Worm (Caenorhabditis elegans) whole organism, young adult: ENCODE data around the gene rfc-3.

ENCODE experiments used
- B0035.1 ChIP-seq: sonication (generic microtip); optimal IDR thresholded peaks from 2 replicates; lab custom pipeline; 2016; ENCODE audit warnings: missing genetic modification characterization, mild to moderate bottlenecking, missing compliant biosample characterization, missing genotype, missing genetic modification reagents
- F22D6.2 ChIP-seq: sonication (generic microtip); optimal IDR thresholded peaks from 2 replicates; lab custom pipeline; 2016; ENCODE audit warnings: mild to moderate bottlenecking, missing genetic modification characterization, missing compliant biosample characterization
- Y53F4B.3 ChIP-seq: fragments of 200-800 bp; sonication (Bioruptor generic); IDR thresholded peaks from 2 replicates; pipeline ENCODE4 v1.3.6; 2022; ENCODE audit warnings: missing genetic modification reagents, missing genetic modification characterization, missing compliant biosample characterization
- Y53G8AR.9 ChIP-seq: fragments of 200-800 bp; sonication (Bioruptor generic); conservative IDR thresholded peaks from 2 replicates; pipeline ENCODE4 v1.3.6; 2022; ENCODE audit warnings: missing genetic modification reagents, missing genetic modification characterization, missing compliant biosample characterization
- aptf-2 ChIP-seq: fragments of 200-800 bp; sonication (Bioruptor generic); conservative IDR thresholded peaks from 2 replicates; pipeline ENCODE4 v1.3.6; 2022; ENCODE audit warnings: missing genetic modification reagents, missing genetic modification characterization, missing compliant biosample characterization
- bed-2 ChIP-seq: fragments of 200-800 bp; sonication (Bioruptor generic); IDR thresholded peaks from 2 replicates; pipeline ENCODE4 v1.3.6; 2022; ENCODE audit warnings: missing genetic modification reagents, missing genetic modification characterization, missing compliant biosample characterization
- ceh-100 ChIP-seq: fragments of 200-800 bp; sonication (Bioruptor generic); IDR thresholded peaks from 2 replicates; pipeline ENCODE4 v1.3.6; 2022; ENCODE audit warnings: missing genetic modification reagents, missing genetic modification characterization, missing compliant biosample characterization
- egl-44 ChIP-seq: fragments of 200-800 bp; sonication (Bioruptor generic); IDR thresholded peaks from 2 replicates; pipeline ENCODE4 v1.3.6; 2022; ENCODE audit warnings: missing genetic modification reagents, missing genetic modification characterization, missing compliant biosample characterization
- nhr-80 ChIP-seq: sonication (generic microtip); optimal IDR thresholded peaks from 2 replicates; lab custom pipeline; 2016; ENCODE audit warnings: missing genetic modification characterization, missing compliant biosample characterization
- nhr-90 ChIP-seq: sonication (generic microtip); optimal IDR thresholded peaks from 2 replicates; lab custom pipeline; 2016; ENCODE audit warnings: missing genotype, mild to moderate bottlenecking, missing genetic modification characterization, missing compliant biosample characterization
- pha-4 ChIP-seq: fragments of 150-350 bp; sonication (generic microtip); optimal IDR thresholded peaks from 2 replicates; lab custom pipeline; 2014; ENCODE audit warnings: missing biosample characterization, missing genetic modification reagents, missing genetic modification characterization
- snpc-4 ChIP-seq, 5 experiments: fragments of 150-350 bp in 1 of 5; sonication (generic microtip) in 4 of 5; optimal IDR thresholded peaks; 2 replicates each; lab custom pipeline; 2014 to 2018; ENCODE audit warnings: missing genetic modification characterization in 5 of 5, missing biosample characterization in 3 of 5, antibody characterized with exemption in 2 of 5, mild to moderate bottlenecking in 2 of 5, missing compliant biosample characterization in 2 of 5, missing genotype in 2 of 5, moderate library complexity in 2 of 5, missing genetic modification reagents in 1 of 5
- ztf-26 ChIP-seq: sonication (generic microtip); optimal IDR thresholded peaks from 2 replicates; lab custom pipeline; 2017; ENCODE audit warnings: missing genetic modification characterization, missing compliant biosample characterization

ce11 chrIV:13109751-13110150 is 14.2 kb downstream of the rfc-3 start, which contains the start of gene best-1:
- no peak for TF ChIP-seq snpc-4 (GFP tag; optimal IDR thresholded peaks at IDR 0.05; lab: Kevin White, UChicago)
- TF ChIP-seq snpc-4 (tag; optimal IDR thresholded peaks at IDR 0.05; lab: Kevin White, UChicago) = no peak
- TF ChIP-seq F22D6.2 (tag; lab: Kevin White, UChicago) = no peak
- TF ChIP-seq ceh-100 (GFP tag; lab: Robert Waterston, UW) = no peak
- no peak for TF ChIP-seq B0035.1 (tag; lab: Kevin White, UChicago)
- TF ChIP-seq aptf-2 (GFP tag; lab: Robert Waterston, UW) = no peak
- no peak for TF ChIP-seq egl-44 (GFP tag; lab: Robert Waterston, UW)
- TF ChIP-seq ztf-26 (tag; lab: Kevin White, UChicago) = no peak
- TF ChIP-seq Y53F4B.3 (GFP tag; lab: Robert Waterston, UW) = no peak
- TF ChIP-seq bed-2 (GFP tag; lab: Robert Waterston, UW) = no peak
- TF ChIP-seq pha-4 (tag; lab: Kevin White, UChicago) = no peak
- TF ChIP-seq Y53G8AR.9 (GFP tag; lab: Robert Waterston, UW) = no peak
- TF ChIP-seq nhr-80 = no peak
- TF ChIP-seq nhr-90 (tag; lab: Kevin White, UChicago) = no peak
